Fruit fly (Drosophila melanogaster) whole organism: ENCODE data around the gene D2hgdh.

Source experiments
- CG8478 ChIP-seq: fragments of >200 bp; optimal IDR thresholded peaks from 2 replicates; lab custom pipeline; 2018; ENCODE audit warnings: inconsistent platforms
- Dll ChIP-seq: fragments of >200 bp; optimal IDR thresholded peaks from 2 replicates; lab custom pipeline; 2017
- EcR ChIP-seq, 2 experiments: fragments of >200 bp; optimal IDR thresholded peaks; 2 replicates each; lab custom pipeline; 2017; ENCODE audit warnings: missing biosample characterization in 2 of 2, missing genetic modification characterization in 2 of 2, missing genetic modification reagents in 2 of 2
- pan ChIP-seq: fragments of >200 bp; optimal IDR thresholded peaks from 2 replicates; lab custom pipeline; 2017
- psq ChIP-seq: fragments of >200 bp; optimal IDR thresholded peaks from 2 replicates; lab custom pipeline; 2017
- usp ChIP-seq: fragments of >200 bp; optimal IDR thresholded peaks from 2 replicates; lab custom pipeline; 2017; ENCODE audit warnings: missing biosample characterization, missing genetic modification characterization, mixed read lengths

The D2hgdh gene

DNA sequence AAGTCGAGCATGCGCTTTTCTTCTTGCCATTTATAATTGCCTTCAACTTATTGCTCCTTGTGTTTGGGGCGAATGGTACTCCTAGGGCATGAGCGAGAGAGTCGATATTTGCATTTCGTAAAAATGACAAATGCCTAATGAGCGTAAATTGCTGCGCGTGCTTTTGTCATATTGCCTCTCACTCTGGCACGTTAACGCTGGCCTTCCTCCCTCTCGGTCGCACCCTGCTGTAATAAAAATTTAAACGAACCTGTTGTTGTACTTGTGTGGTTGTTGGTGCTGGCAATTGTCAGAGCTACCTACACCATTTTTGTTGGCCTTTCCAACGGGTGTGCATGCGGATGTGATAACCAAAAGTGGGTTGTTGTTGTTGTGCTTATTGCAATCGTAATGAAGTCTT is 2.9 kb upstream of the D2hgdh start:
- TF ChIP-seq pan (lab: Kevin White, UChicago): no peak
- TF ChIP-seq EcR (GFP tag; optimal IDR thresholded peaks at IDR 0.05; lab: Kevin White, UChicago): peak in 1 of 2 experiments; percentile 24

DNA sequence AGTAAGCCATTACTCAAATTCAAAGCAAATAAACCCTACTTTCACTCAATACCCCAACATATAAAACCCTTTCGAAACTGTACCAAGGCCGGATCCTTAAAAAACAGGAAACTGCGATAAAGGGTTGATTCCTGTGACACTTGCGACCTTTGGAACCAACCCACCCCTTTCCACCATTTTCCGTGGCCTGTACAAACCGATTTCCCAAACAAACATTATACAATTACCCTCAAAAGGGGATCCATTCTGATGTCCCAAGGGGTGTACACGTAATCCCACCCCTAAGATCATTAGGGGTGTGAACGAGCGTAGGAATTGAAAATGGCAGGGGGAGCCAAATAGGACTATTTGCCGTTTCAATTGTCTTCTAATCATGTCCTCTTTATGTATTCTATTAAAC is 1.7 kb upstream of the D2hgdh start:
- TF ChIP-seq pan (lab: Kevin White, UChicago) (no peak), Dll (lab: Kevin White, UChicago) (no peak), CG8478 (lab: Kevin White, UChicago) (no peak), usp (GFP tag; lab: Kevin White, UChicago) (no peak), EcR (GFP tag; optimal IDR thresholded peaks at IDR 0.05; lab: Kevin White, UChicago) (no peak), psq (lab: Kevin White, UChicago) (no peak)

DNA sequence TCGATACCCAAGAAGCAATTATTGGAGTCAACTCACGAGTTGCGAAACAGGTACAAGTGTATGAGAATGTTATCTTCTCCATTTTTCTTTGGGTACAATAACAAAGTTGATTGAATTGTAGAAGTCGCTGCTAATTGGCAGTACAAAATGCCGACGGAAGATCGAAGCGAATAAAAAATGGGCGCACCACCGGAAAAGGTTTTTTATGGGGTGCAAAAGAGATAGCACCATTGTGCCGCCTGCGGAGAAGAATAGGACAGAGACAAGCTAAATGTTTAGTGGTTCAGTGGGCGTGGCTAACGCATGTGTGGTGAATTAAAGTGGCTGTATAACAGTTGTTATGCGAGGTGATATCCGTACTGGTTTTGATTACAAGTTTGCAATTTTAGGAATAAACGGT is 802 bp upstream of the D2hgdh start:
- no peak for TF ChIP-seq Dll (lab: Kevin White, UChicago)
- TF ChIP-seq pan (lab: Kevin White, UChicago): no peak
- TF ChIP-seq CG8478 (lab: Kevin White, UChicago): peak; percentile 39
- no peak for TF ChIP-seq usp (GFP tag; lab: Kevin White, UChicago)

DNA sequence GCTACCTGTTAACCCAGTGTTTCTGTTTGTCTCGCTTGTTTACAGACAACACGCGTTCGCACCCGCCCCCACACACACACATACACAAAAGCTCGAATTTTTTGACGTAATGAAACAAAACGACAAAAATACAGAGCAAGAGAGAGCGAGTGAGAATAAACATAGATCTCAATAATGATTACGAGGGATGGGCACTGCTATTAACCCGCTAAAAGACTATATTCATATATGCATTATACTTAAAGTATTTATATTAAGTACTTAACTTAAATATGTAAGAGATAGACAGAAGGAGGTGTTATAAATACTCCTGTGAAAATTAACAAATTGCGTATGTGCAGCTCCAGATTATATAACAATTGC is 546 bp downstream of the D2hgdh start:
- TF ChIP-seq usp (GFP tag; lab: Kevin White, UChicago): no peak
- no peak for TF ChIP-seq EcR (GFP tag; optimal IDR thresholded peaks at IDR 0.05; lab: Kevin White, UChicago)
- no peak for TF ChIP-seq CG8478 (lab: Kevin White, UChicago)
- TF ChIP-seq Dll (lab: Kevin White, UChicago): no peak
- TF ChIP-seq psq (lab: Kevin White, UChicago): no peak
- TF ChIP-seq pan (lab: Kevin White, UChicago): no peak

DNA sequence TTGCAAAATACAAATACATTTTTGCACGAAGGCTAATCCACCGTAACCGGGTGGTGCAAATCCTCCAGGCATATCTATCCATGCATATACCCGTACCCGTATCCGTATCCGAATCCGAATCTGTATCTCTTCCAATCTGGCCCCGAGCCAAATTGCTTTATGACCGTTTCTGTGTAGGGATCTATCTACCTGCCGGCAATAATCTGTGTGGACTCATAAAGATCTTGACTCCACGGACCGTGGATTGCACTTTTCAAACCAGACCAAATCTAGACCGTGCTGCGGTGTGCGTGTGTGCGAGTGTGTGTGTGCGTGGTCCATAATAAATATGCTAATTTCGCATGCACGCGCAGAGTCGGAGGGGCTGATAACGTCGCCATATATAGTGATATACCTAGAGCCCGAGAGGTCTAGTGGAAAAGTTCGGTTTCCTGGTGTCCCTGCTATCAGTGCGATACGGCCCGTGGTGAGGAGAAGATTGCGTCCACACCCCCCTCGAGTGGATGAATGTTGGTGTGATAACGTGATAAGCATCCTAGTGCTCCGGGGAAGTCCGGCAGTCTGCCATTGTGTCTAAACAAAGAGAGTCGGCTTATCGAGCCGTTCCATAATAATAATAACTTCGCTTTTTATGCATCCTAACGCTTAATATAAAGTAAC is 1.1 kb downstream of the D2hgdh start:
- no peak for TF ChIP-seq Dll (lab: Kevin White, UChicago)
- no peak for TF ChIP-seq CG8478 (lab: Kevin White, UChicago)
- no peak for TF ChIP-seq EcR (GFP tag; optimal IDR thresholded peaks at IDR 0.05; lab: Kevin White, UChicago)
- no peak for TF ChIP-seq pan (lab: Kevin White, UChicago)
- no peak for TF ChIP-seq psq (lab: Kevin White, UChicago)
- TF ChIP-seq usp (GFP tag; lab: Kevin White, UChicago): no peak

DNA sequence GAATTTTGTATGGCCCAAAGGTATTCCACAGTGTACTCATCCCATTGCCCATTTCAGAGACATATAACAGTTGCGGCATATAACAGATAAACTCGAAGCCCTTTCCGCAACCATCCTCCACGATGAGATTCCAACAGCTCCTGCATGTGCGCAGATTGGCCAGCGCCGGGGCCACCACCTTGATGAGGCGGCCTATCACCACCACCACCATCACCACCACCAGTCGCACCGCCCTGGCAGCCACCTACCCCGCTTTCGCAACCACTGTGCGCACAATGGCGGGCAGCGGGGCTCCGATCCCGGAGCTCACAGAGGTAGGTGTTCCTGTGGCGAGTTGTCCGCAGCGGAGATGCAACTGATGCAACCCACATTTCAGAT is 1.6 kb downstream of the D2hgdh start:
- TF ChIP-seq pan (lab: Kevin White, UChicago) (no peak), psq (lab: Kevin White, UChicago) (no peak), Dll (lab: Kevin White, UChicago) (no peak), EcR (GFP tag; optimal IDR thresholded peaks at IDR 0.05; lab: Kevin White, UChicago) (no peak), CG8478 (lab: Kevin White, UChicago) (no peak), usp (GFP tag; lab: Kevin White, UChicago) (no peak)

DNA sequence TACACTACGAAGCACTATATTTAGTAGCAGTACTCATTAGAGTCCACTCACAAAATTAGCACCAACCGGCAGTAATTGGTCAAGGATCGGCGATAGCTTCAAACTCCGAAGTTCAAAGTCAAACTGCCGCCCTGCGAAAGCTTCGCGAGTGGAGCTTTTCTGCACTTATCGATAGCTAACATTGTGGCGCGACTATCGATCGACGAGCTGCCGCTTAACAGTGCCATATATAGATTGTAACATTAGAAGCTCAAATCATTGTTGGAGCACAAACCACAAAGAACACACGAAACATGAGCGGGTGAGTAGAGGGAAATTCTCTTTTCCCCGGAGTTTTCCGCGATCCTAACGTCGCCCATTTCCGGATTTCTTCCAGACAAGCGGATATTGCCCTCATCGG is 3.8 kb downstream of the D2hgdh start, which contains the start of gene Pgd:
Pgd (plus strand) TSS at position 23 of the 400 bp plus-strand sequence.
- TF ChIP-seq EcR (GFP tag; optimal IDR thresholded peaks at IDR 0.05; lab: Kevin White, UChicago) (no peak), usp (GFP tag; lab: Kevin White, UChicago) (no peak), psq (lab: Kevin White, UChicago) (no peak), pan (lab: Kevin White, UChicago) (no peak), Dll (lab: Kevin White, UChicago) (no peak), CG8478 (lab: Kevin White, UChicago) (no peak)

DNA sequence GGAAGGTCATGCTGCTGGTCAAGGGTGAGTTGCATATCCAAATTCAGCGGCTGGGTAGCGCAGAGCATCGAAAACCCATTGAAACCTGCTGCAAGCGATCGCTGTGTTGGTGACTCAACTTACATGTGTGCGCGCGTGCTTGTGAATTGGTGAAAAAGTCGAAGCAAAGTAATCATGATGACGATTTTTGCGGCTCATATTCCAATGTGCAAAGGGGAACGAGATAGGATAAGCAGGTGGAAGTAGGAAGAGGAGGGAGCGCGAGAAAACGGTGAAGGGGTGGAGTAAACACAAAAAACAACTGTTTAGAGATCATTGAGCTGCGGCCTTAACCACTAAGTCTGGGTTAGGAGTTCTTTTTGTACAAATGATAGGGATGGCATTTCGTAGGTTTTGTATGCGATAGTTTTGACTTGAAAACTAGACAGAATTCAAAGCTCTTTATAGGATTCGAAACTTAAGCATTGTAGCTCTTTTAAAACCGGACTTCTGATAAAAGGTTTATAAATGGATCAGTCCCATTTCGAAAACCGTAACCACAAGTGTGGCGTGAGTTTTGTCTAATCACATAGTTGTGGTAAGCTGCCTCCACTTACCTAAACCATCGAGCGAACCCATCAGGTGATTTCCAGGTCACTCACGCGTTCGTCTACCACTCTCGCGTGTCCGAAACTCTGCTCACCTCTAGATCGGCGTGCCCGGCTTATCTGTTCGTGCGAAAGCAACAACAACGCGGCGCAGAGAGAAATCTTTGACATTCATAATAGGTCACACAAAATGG is 4.6 kb downstream of the D2hgdh start:
- TF ChIP-seq EcR (GFP tag; optimal IDR thresholded peaks at IDR 0.05; lab: Kevin White, UChicago) (no peak), psq (lab: Kevin White, UChicago) (no peak), Dll (lab: Kevin White, UChicago) (no peak), usp (GFP tag; lab: Kevin White, UChicago) (no peak), CG8478 (lab: Kevin White, UChicago) (no peak), pan (lab: Kevin White, UChicago) (no peak)

DNA sequence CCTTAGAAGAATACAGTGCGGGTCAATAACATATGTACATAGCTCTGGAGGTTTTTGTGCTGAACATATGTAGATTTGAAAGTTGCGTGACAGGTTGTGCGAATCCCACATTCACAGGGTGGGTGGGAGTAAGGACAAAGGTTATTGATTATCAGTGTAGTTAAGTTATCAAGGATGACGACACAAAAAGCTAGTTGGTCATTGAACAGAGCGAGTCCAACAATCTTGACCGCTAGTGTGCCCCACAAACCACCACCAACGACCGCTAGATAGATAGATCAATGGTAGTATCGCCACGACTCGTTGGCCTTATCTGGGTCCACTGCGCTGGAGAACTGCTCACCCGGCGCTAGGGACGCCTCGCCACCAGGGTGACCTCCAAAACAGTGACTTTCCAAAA is 5.3 kb downstream of the D2hgdh start:
- TF ChIP-seq psq (lab: Kevin White, UChicago) (no peak), EcR (GFP tag; optimal IDR thresholded peaks at IDR 0.05; lab: Kevin White, UChicago) (no peak), Dll (lab: Kevin White, UChicago) (no peak), CG8478 (lab: Kevin White, UChicago) (no peak), pan (lab: Kevin White, UChicago) (no peak), usp (GFP tag; lab: Kevin White, UChicago) (no peak)

DNA sequence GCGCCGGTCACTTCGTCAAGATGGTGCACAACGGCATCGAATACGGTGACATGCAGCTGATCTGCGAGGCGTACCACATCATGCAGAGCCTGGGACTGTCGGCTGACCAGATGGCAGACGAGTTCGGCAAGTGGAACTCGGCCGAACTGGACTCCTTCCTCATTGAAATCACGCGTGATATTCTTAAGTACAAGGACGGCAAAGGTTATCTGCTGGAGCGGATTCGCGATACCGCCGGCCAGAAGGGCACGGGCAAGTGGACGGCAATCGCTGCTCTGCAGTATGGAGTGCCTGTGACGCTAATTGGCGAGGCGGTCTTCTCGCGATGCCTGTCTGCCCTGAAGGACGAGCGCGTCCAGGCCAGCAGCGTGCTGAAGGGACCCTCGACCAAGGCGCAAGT is 6.2 kb downstream of the D2hgdh start:
- TF ChIP-seq Dll (lab: Kevin White, UChicago): no peak
- TF ChIP-seq EcR (GFP tag; optimal IDR thresholded peaks at IDR 0.05; lab: Kevin White, UChicago): no peak
- TF ChIP-seq psq (lab: Kevin White, UChicago): no peak
- TF ChIP-seq usp (GFP tag; lab: Kevin White, UChicago): no peak
- no peak for TF ChIP-seq CG8478 (lab: Kevin White, UChicago)
- TF ChIP-seq pan (lab: Kevin White, UChicago): no peak

DNA sequence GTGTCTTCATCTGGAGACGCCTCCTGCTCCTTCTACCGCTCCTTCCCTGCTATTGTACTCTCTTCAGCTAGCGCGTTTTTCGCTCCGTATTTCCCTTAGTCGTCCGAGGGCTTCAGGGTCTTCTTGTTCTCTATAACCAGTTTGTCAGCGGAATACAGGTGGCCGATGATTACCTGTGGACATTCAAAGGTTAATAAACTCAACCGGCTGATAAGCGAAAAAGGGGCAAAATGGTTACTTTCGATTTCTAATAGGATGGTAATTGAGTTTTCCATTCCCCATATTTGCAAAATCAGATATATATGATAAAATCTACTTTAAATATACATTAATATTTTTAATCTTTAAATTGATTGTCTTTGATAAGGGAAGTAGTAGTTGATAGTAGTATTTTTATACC is 7.4 kb downstream of the D2hgdh start:
- TF ChIP-seq EcR (GFP tag; optimal IDR thresholded peaks at IDR 0.05; lab: Kevin White, UChicago) (no peak), usp (GFP tag; lab: Kevin White, UChicago) (no peak), Dll (lab: Kevin White, UChicago) (no peak), psq (lab: Kevin White, UChicago) (no peak), CG8478 (lab: Kevin White, UChicago) (no peak), pan (lab: Kevin White, UChicago) (no peak)
